Fruit fly (Drosophila melanogaster) whole organism, embryonic: ENCODE data around the gene Gycbeta100B.

Experiments
- C15 ChIP-seq: fragments of 200-800 bp; sonication (Bioruptor generic); IDR thresholded peaks from 3 replicates; pipeline ENCODE4 v1.3.6; 2022; ENCODE audit warnings: missing biosample characterization, missing genetic modification characterization
- CG10209 ChIP-seq: fragments of 200-800 bp; sonication (Bioruptor generic); optimal IDR thresholded peaks from 3 replicates; lab custom pipeline; 2017; ENCODE audit warnings: missing biosample characterization, mild to moderate bottlenecking, missing genetic modification characterization, missing genetic modification reagents
- CG15011 ChIP-seq: fragments of 200-800 bp; sonication (Bioruptor generic); optimal IDR thresholded peaks from 3 replicates; lab custom pipeline; 2018; ENCODE audit warnings: missing biosample characterization, mild to moderate bottlenecking, missing genetic modification characterization
- CG17359 ChIP-seq: fragments of 200-800 bp; sonication (Bioruptor generic); optimal IDR thresholded peaks from 3 replicates; lab custom pipeline; 2018; ENCODE audit warnings: missing biosample characterization, mild to moderate bottlenecking, missing genetic modification characterization, moderate library complexity
- CG18011 ChIP-seq: fragments of 200-800 bp; sonication (Bioruptor generic); optimal IDR thresholded peaks from 2 replicates; lab custom pipeline; 2017; ENCODE audit warnings: missing biosample characterization, missing genetic modification characterization, mild to moderate bottlenecking, moderate library complexity, missing genotype
- CG34224 ChIP-seq: fragments of 200-800 bp; sonication (Bioruptor generic); IDR thresholded peaks from 3 replicates; pipeline ENCODE4 v1.3.6; 2022; ENCODE audit warnings: missing biosample characterization, missing genetic modification characterization; ENCODE audit not compliant: partially characterized antibody
- Sry-β ChIP-seq: fragments of 200-800 bp; sonication (Bioruptor generic); optimal IDR thresholded peaks from 2 replicates; lab custom pipeline; 2018; ENCODE audit warnings: missing biosample characterization, mild to moderate bottlenecking, missing genetic modification characterization, moderate library complexity
- Xbp1 ChIP-seq: fragments of 200-800 bp; sonication (Bioruptor generic); optimal IDR thresholded peaks from 3 replicates; lab custom pipeline; 2016; ENCODE audit warnings: missing biosample characterization, mild to moderate bottlenecking, missing genetic modification characterization
- bigmax ChIP-seq: fragments of 200-800 bp; sonication (Bioruptor generic); optimal IDR thresholded peaks from 2 replicates; lab custom pipeline; 2018; ENCODE audit warnings: missing biosample characterization, mild to moderate bottlenecking, missing genetic modification characterization
- insv ChIP-seq, 2 experiments: fragments of 200-800 bp; sonication (Bioruptor generic); optimal IDR thresholded peaks; 3 replicates each; lab custom pipeline; 2016 to 2018; ENCODE audit warnings: missing biosample characterization in 2 of 2, missing genetic modification characterization in 2 of 2
- jumu ChIP-seq: fragments of 200-800 bp; sonication (Bioruptor generic); optimal IDR thresholded peaks from 3 replicates; lab custom pipeline; 2016; ENCODE audit warnings: missing biosample characterization, missing genetic modification characterization
- lilli ChIP-seq: fragments of 200-800 bp; sonication (Bioruptor generic); optimal IDR thresholded peaks from 3 replicates; lab custom pipeline; 2016; ENCODE audit warnings: missing biosample characterization, missing genetic modification characterization
- row ChIP-seq: fragments of 200-800 bp; sonication (Bioruptor generic); IDR thresholded peaks from 3 replicates; pipeline ENCODE4 v1.3.6; 2022; ENCODE audit warnings: missing biosample characterization, missing genetic modification characterization

DNA sequence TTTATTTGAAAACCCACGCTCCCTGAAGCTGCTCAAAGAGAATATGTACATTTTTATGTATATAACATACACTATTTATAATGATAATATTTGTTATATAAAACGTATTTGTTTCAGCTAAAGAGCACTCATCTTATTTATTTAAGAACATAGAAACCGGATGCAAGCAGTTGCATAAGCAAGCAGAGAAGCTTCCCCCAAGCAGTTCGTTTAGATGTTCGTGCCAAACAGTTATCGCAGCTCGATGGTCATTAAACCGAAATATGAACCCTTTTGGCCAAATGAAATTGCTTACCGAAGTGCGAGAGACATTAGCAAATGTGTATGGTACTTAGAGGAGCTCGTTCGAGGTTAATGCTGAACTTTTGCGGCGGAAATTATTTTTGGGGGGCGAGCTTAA is 44.2 kb upstream of the Gycbeta100B start:
- TF ChIP-seq Xbp1 (GFP tag; lab: Kevin White, UChicago), result no peak
- TF ChIP-seq C15 (GFP tag; lab: Robert Waterston, UW), result no peak
- no peak for TF ChIP-seq row (GFP tag; lab: Robert Waterston, UW)
- TF ChIP-seq lilli, result no peak
- no peak for TF ChIP-seq CG18011
- no peak for TF ChIP-seq CG10209 (GFP tag; lab: Kevin White, UChicago)
- no peak for TF ChIP-seq insv (GFP tag; optimal IDR thresholded peaks at IDR 0.05; lab: Kevin White, UChicago)
- no peak for TF ChIP-seq CG17359 (tag; lab: Kevin White, UChicago)
- no peak for TF ChIP-seq bigmax (GFP tag; lab: Kevin White, UChicago)
- TF ChIP-seq CG34224 (GFP tag; lab: Robert Waterston, UW), result no peak
- no peak for TF ChIP-seq Sry-β (GFP tag; lab: Kevin White, UChicago)
- no peak for TF ChIP-seq jumu (GFP tag; lab: Kevin White, UChicago)
- no peak for TF ChIP-seq CG15011 (GFP tag; lab: Kevin White, UChicago)
